Fruit fly (Drosophila melanogaster) whole organism, embryonic: ENCODE measurements around the gene Tim17a1.
A peak's percentile ranks its signal among the peaks of the same experiment; 100 is the strongest.

ENCODE experiments used
- ATbp ChIP-seq: fragments of 200-800 bp; sonication (Bioruptor generic); optimal IDR thresholded peaks from 2 replicates; lab custom pipeline; 2017; ENCODE audit warnings: missing biosample characterization, mild to moderate bottlenecking, missing genetic modification characterization, missing genetic modification reagents
- CG10147 ChIP-seq: fragments of 200-800 bp; sonication (Bioruptor generic); optimal IDR thresholded peaks from 2 replicates; lab custom pipeline; 2019; ENCODE audit warnings: missing biosample characterization, mild to moderate bottlenecking, missing genetic modification characterization, moderate library complexity
- CG12155 ChIP-seq: fragments of 200-800 bp; sonication (Bioruptor generic); optimal IDR thresholded peaks from 3 replicates; lab custom pipeline; 2016; ENCODE audit warnings: missing biosample characterization, missing genetic modification characterization
- CG12219 ChIP-seq: fragments of 200-800 bp; sonication (Bioruptor generic); optimal IDR thresholded peaks from 3 replicates; lab custom pipeline; 2018; ENCODE audit warnings: missing biosample characterization, mild to moderate bottlenecking, missing genetic modification characterization
- CG13287 ChIP-seq: fragments of 200-800 bp; sonication (Bioruptor generic); IDR thresholded peaks from 2 replicates; pipeline ENCODE4 v1.3.6; 2022; ENCODE audit warnings: missing biosample characterization, missing genetic modification characterization; ENCODE audit not compliant: partially characterized antibody
- CG17359 ChIP-seq: fragments of 200-800 bp; sonication (Bioruptor generic); optimal IDR thresholded peaks from 3 replicates; lab custom pipeline; 2018; ENCODE audit warnings: missing biosample characterization, mild to moderate bottlenecking, missing genetic modification characterization, moderate library complexity
- CG18011 ChIP-seq: fragments of 200-800 bp; sonication (Bioruptor generic); optimal IDR thresholded peaks from 2 replicates; lab custom pipeline; 2017; ENCODE audit warnings: missing biosample characterization, missing genetic modification characterization, mild to moderate bottlenecking, moderate library complexity, missing genotype
- CG18599 ChIP-seq: fragments of 200-800 bp; sonication (Bioruptor generic); optimal IDR thresholded peaks from 3 replicates; lab custom pipeline; 2017; ENCODE audit warnings: missing biosample characterization, missing genetic modification characterization, mild to moderate bottlenecking, moderate library complexity, missing genetic modification reagents
- CG2129 ChIP-seq: fragments of 200-800 bp; sonication (Bioruptor generic); IDR thresholded peaks from 2 replicates; pipeline ENCODE4 v1.3.6; 2022; ENCODE audit warnings: missing biosample characterization, missing genetic modification characterization; ENCODE audit not compliant: partially characterized antibody
- CG3281 ChIP-seq: fragments of 200-800 bp; sonication (Bioruptor generic); optimal IDR thresholded peaks from 3 replicates; lab custom pipeline; 2017; ENCODE audit warnings: missing biosample characterization, mild to moderate bottlenecking, missing genetic modification characterization
- CG42726 ChIP-seq: fragments of 200-800 bp; sonication (Bioruptor generic); IDR thresholded peaks from 2 replicates; pipeline ENCODE4 v1.3.6; 2022; ENCODE audit warnings: missing biosample characterization, missing genetic modification characterization; ENCODE audit not compliant: partially characterized antibody
- CG7556 ChIP-seq: fragments of 200-800 bp; sonication (Bioruptor generic); optimal IDR thresholded peaks from 2 replicates; lab custom pipeline; 2017; ENCODE audit warnings: missing biosample characterization, mild to moderate bottlenecking, missing genetic modification characterization
- CG7786 ChIP-seq: fragments of 200-800 bp; sonication (Bioruptor generic); optimal IDR thresholded peaks from 2 replicates; lab custom pipeline; 2016; ENCODE audit warnings: missing biosample characterization, missing genetic modification characterization
- CG7839 ChIP-seq: fragments of 200-800 bp; sonication (Bioruptor generic); optimal IDR thresholded peaks from 3 replicates; lab custom pipeline; 2018; ENCODE audit warnings: missing biosample characterization, mild to moderate bottlenecking, missing genetic modification characterization, moderate library complexity
- CG7963 ChIP-seq: fragments of 200-800 bp; sonication (Bioruptor generic); IDR thresholded peaks from 3 replicates; pipeline ENCODE4 v1.3.6; 2022; ENCODE audit warnings: missing biosample characterization, missing genetic modification characterization; ENCODE audit not compliant: partially characterized antibody
- CG8281 ChIP-seq: fragments of 200-800 bp; sonication (Bioruptor generic); optimal IDR thresholded peaks from 2 replicates; lab custom pipeline; 2018; ENCODE audit warnings: missing biosample characterization, mild to moderate bottlenecking, missing genetic modification characterization, moderate library complexity
- CG8765 ChIP-seq: fragments of 200-800 bp; sonication (Bioruptor generic); IDR thresholded peaks from 2 replicates; pipeline ENCODE4 v1.3.6; 2022; ENCODE audit warnings: missing biosample characterization, missing genetic modification characterization
- CG8944 ChIP-seq: fragments of 200-800 bp; sonication (Bioruptor generic); optimal IDR thresholded peaks from 3 replicates; lab custom pipeline; 2016; ENCODE audit warnings: missing biosample characterization, missing genetic modification characterization
- CG9727 ChIP-seq: fragments of 200-800 bp; sonication (Bioruptor generic); optimal IDR thresholded peaks from 3 replicates; lab custom pipeline; 2017; ENCODE audit warnings: missing biosample characterization, mild to moderate bottlenecking, missing genetic modification characterization
- CG9817 ChIP-seq: fragments of 200-800 bp; sonication (Bioruptor generic); optimal IDR thresholded peaks from 2 replicates; lab custom pipeline; 2018; ENCODE audit warnings: missing biosample characterization, mild to moderate bottlenecking, missing genetic modification characterization, moderate library complexity
- CHES-1-like ChIP-seq: fragments of 200-800 bp; sonication (Bioruptor generic); optimal IDR thresholded peaks from 2 replicates; lab custom pipeline; 2016; ENCODE audit warnings: missing biosample characterization, missing genetic modification characterization
- Dbx ChIP-seq: fragments of 200-800 bp; sonication (Bioruptor generic); IDR thresholded peaks from 3 replicates; pipeline ENCODE4 v1.3.6; 2022; ENCODE audit warnings: missing biosample characterization, missing genetic modification characterization
- Max ChIP-seq: fragments of 200-800 bp; sonication (Bioruptor generic); optimal IDR thresholded peaks from 2 replicates; lab custom pipeline; 2016; ENCODE audit warnings: missing biosample characterization, mild to moderate bottlenecking, missing genetic modification characterization
- NK7.1 ChIP-seq: fragments of 200-800 bp; sonication (Bioruptor generic); optimal IDR thresholded peaks from 3 replicates; lab custom pipeline; 2016; ENCODE audit warnings: missing biosample characterization, missing genetic modification characterization
- Nf-YB ChIP-seq: fragments of 200-800 bp; sonication (Bioruptor generic); optimal IDR thresholded peaks from 3 replicates; lab custom pipeline; 2019; ENCODE audit warnings: missing biosample characterization, mild to moderate bottlenecking, missing genetic modification characterization, moderate library complexity
- Rfx ChIP-seq: fragments of 200-800 bp; sonication (Bioruptor generic); IDR thresholded peaks from 2 replicates; pipeline ENCODE4 v1.3.6; 2022; ENCODE audit warnings: missing biosample characterization, missing genetic modification characterization
- Sox102F ChIP-seq: fragments of 200-800 bp; sonication (Bioruptor generic); optimal IDR thresholded peaks from 2 replicates; lab custom pipeline; 2018; ENCODE audit warnings: missing biosample characterization, mild to moderate bottlenecking, missing genetic modification characterization, moderate library complexity
- Vsx1 ChIP-seq: fragments of 200-800 bp; sonication (Bioruptor generic); optimal IDR thresholded peaks from 2 replicates; lab custom pipeline; 2017; ENCODE audit warnings: missing biosample characterization, mild to moderate bottlenecking, missing genetic modification characterization, missing genetic modification reagents
- ab ChIP-seq: fragments of 200-800 bp; sonication (Bioruptor generic); optimal IDR thresholded peaks from 2 replicates; lab custom pipeline; 2016; ENCODE audit warnings: missing biosample characterization, missing genetic modification characterization
- ase ChIP-seq: fragments of 200-800 bp; sonication (Bioruptor generic); IDR thresholded peaks from 3 replicates; pipeline ENCODE4 v1.3.6; 2022; ENCODE audit warnings: missing biosample characterization, missing genetic modification characterization
- bbx ChIP-seq: fragments of 200-800 bp; sonication (Bioruptor generic); IDR thresholded peaks from 2 replicates; pipeline ENCODE4 v1.3.6; 2022; ENCODE audit warnings: missing biosample characterization, missing genetic modification characterization; ENCODE audit not compliant: partially characterized antibody
- cg ChIP-seq: fragments of 200-800 bp; sonication (Bioruptor generic); optimal IDR thresholded peaks from 3 replicates; lab custom pipeline; 2019; ENCODE audit warnings: missing biosample characterization, mild to moderate bottlenecking, missing genetic modification characterization, moderate library complexity
- chm ChIP-seq: fragments of 200-800 bp; sonication (Bioruptor generic); IDR thresholded peaks from 2 replicates; pipeline ENCODE4 v1.3.6; 2022; ENCODE audit warnings: missing biosample characterization, missing genetic modification characterization
- crol ChIP-seq: fragments of 200-800 bp; sonication (Bioruptor generic); IDR thresholded peaks from 2 replicates; pipeline ENCODE4 v1.3.6; 2022; ENCODE audit warnings: missing biosample characterization, missing genetic modification characterization
- ewg ChIP-seq: fragments of 200-800 bp; sonication (Bioruptor generic); optimal IDR thresholded peaks from 3 replicates; lab custom pipeline; 2017; ENCODE audit warnings: mild to moderate bottlenecking, missing biosample characterization, missing genetic modification reagents, missing genetic modification characterization
- fru ChIP-seq: fragments of >200 bp; optimal IDR thresholded peaks from 2 replicates; lab custom pipeline; 2017
- fu2 ChIP-seq: fragments of 200-800 bp; sonication (Bioruptor generic); optimal IDR thresholded peaks from 2 replicates; lab custom pipeline; 2016; ENCODE audit warnings: missing biosample characterization, missing genetic modification characterization
- gro ChIP-seq: fragments of 200-800 bp; sonication (Bioruptor generic); optimal IDR thresholded peaks from 2 replicates; lab custom pipeline; 2016; ENCODE audit warnings: missing biosample characterization, missing genetic modification characterization
- her ChIP-seq: fragments of 200-800 bp; sonication (Bioruptor generic); optimal IDR thresholded peaks from 2 replicates; lab custom pipeline; 2016; ENCODE audit warnings: missing biosample characterization, missing genetic modification characterization
- kah ChIP-seq: fragments of 200-800 bp; sonication (Bioruptor generic); optimal IDR thresholded peaks from 2 replicates; lab custom pipeline; 2018; ENCODE audit warnings: missing biosample characterization, mild to moderate bottlenecking, missing genetic modification characterization
- lov ChIP-seq, 2 experiments: fragments of 200-800 bp in 1 of 2; fragments of >200 bp in 1 of 2; sonication (Bioruptor generic) in 1 of 2; IDR thresholded peaks in 1 of 2; optimal IDR thresholded peaks in 1 of 2; 2 replicates in 1 of 2; 3 replicates in 1 of 2; pipeline versions ENCODE4 v1.3.6 to Lab custom; 2017 to 2022; ENCODE audit warnings: missing biosample characterization in 1 of 2, missing genetic modification characterization in 1 of 2
- org-1 ChIP-seq: fragments of 200-800 bp; sonication (Bioruptor generic); optimal IDR thresholded peaks from 2 replicates; lab custom pipeline; 2017; ENCODE audit warnings: missing biosample characterization, missing genetic modification characterization
- p53 ChIP-seq: fragments of 200-800 bp; sonication (Bioruptor generic); optimal IDR thresholded peaks from 2 replicates; lab custom pipeline; 2016; ENCODE audit warnings: missing biosample characterization, missing genetic modification characterization
- pum ChIP-seq: fragments of 200-800 bp; sonication (Bioruptor generic); optimal IDR thresholded peaks from 2 replicates; lab custom pipeline; 2016; ENCODE audit warnings: missing biosample characterization, missing genetic modification characterization
- sna ChIP-seq: fragments of 200-800 bp; sonication (Bioruptor generic); IDR thresholded peaks from 2 replicates; pipeline ENCODE4 v1.3.6; 2022; ENCODE audit warnings: missing biosample characterization, missing genetic modification characterization; ENCODE audit not compliant: partially characterized antibody
- sqz ChIP-seq: fragments of 200-800 bp; sonication (Bioruptor generic); optimal IDR thresholded peaks from 3 replicates; lab custom pipeline; 2018; ENCODE audit warnings: missing biosample characterization, mild to moderate bottlenecking, missing genetic modification characterization
- tin ChIP-seq: fragments of 200-800 bp; sonication (Bioruptor generic); optimal IDR thresholded peaks from 3 replicates; lab custom pipeline; 2016; ENCODE audit warnings: missing biosample characterization, missing genetic modification characterization
- vvl ChIP-seq: fragments of 200-800 bp; sonication (Bioruptor generic); IDR thresholded peaks from 2 replicates; pipeline ENCODE4 v1.3.6; 2022; ENCODE audit warnings: missing biosample characterization, missing genetic modification characterization

Tim17a1 gene

dm6 chr3R:12369135-12369792 is 4.8 kb upstream of the Tim17a1 start, which contains the start of gene GstD1 (continued):
- peak; percentile 39; the same call in 1 of the 2 replicates for TF ChIP-seq CG13287 (GFP tag; lab: Robert Waterston, UW)
- peak; percentile 21 for TF ChIP-seq ewg (GFP tag; lab: Kevin White, UChicago)
- peak; percentile 33 for TF ChIP-seq NK7.1 (GFP tag; lab: Kevin White, UChicago)
- peak; percentile 56 for TF ChIP-seq CG18599 (GFP tag; lab: Kevin White, UChicago)
- TF ChIP-seq sqz (GFP tag; lab: Kevin White, UChicago) = peak; percentile 74
- TF ChIP-seq crol = peak; percentile 100
- TF ChIP-seq fru (lab: Kevin White, UChicago) = no peak
- TF ChIP-seq CG3281 (GFP tag; lab: Kevin White, UChicago) = peak; percentile 58
- TF ChIP-seq CG7786 (GFP tag; lab: Kevin White, UChicago) = peak; percentile 26
- peak; percentile 53 for TF ChIP-seq CG7556 (GFP tag; lab: Kevin White, UChicago)
- TF ChIP-seq sna (GFP tag; lab: Robert Waterston, UW) = 0 out of 2 replicates have a peak, but pooled peaks have one; percentile 38
- TF ChIP-seq kah (GFP tag; lab: Kevin White, UChicago) = no peak
- peak; percentile 23 for TF ChIP-seq CG8944 (GFP tag; lab: Kevin White, UChicago)
- TF ChIP-seq CG2129 (GFP tag; lab: Robert Waterston, UW) = no peak
- TF ChIP-seq Vsx1 = no peak
- no peak for TF ChIP-seq Nf-YB (GFP tag; lab: Kevin White, UChicago)
- TF ChIP-seq Max (GFP tag; lab: Kevin White, UChicago) = peak; percentile 44
- TF ChIP-seq Dbx = peak; percentile 69; the same call in 2 of the 3 replicates
- peak; percentile 6 for TF ChIP-seq pum (GFP tag; lab: Kevin White, UChicago)
- peak; percentile 20 for TF ChIP-seq tin (GFP tag; lab: Kevin White, UChicago)
- TF ChIP-seq CG9817 = peak; percentile 30
- peak; percentile 57 for TF ChIP-seq Rfx (GFP tag; lab: Robert Waterston, UW)
- peak; percentile 24 for TF ChIP-seq CG18011 (GFP tag; lab: Kevin White, UChicago)
- peak; percentile 8 for TF ChIP-seq gro (GFP tag; lab: Kevin White, UChicago)
- TF ChIP-seq CG17359 = peak; percentile 8
- TF ChIP-seq CG8765 (GFP tag; lab: Robert Waterston, UW) = peak; percentile 87; the same call in 1 of the 2 replicates
- TF ChIP-seq cg = peak; percentile 76
- peak; percentile 45; the same call in 1 of the 3 replicates for TF ChIP-seq CG7963 (GFP tag; lab: Robert Waterston, UW)
- TF ChIP-seq CG12219 = no peak
- TF ChIP-seq CG42726 = peak; percentile 45; the same call in 1 of the 2 replicates
- TF ChIP-seq ATbp = peak; percentile 8
- TF ChIP-seq CG12155 (GFP tag; lab: Kevin White, UChicago) = peak; percentile 42
- peak; percentile 25 for TF ChIP-seq org-1
- TF ChIP-seq CG7839 = peak; percentile 55
- peak; percentile 58 for TF ChIP-seq ab (GFP tag; lab: Kevin White, UChicago)
- TF ChIP-seq CG10147 = peak; percentile 76
- no peak for TF ChIP-seq p53 (GFP tag; lab: Kevin White, UChicago)
- peak; percentile 26 for TF ChIP-seq fu2 (GFP tag; lab: Kevin White, UChicago)
- peak; percentile 29 for TF ChIP-seq Sox102F
- TF ChIP-seq CG9727 = peak; percentile 24
- TF ChIP-seq CHES-1-like (GFP tag; lab: Kevin White, UChicago) = peak; percentile 49
- no peak for TF ChIP-seq ase (GFP tag; lab: Robert Waterston, UW)
- peak; percentile 75 for TF ChIP-seq chm (GFP tag; lab: Robert Waterston, UW)
- TF ChIP-seq lov (optimal IDR thresholded peaks at IDR 0.05; lab: Kevin White, UChicago) = no peak
- TF ChIP-seq lov (GFP tag; IDR thresholded peaks at IDR 0.05; lab: Robert Waterston, UW) = 0 out of 3 replicates have a peak, but pooled peaks have one; percentile 46
- no peak for TF ChIP-seq CG8281 (tag; lab: Kevin White, UChicago)
- TF ChIP-seq bbx (GFP tag; lab: Robert Waterston, UW) = 0 out of 2 replicates have a peak, but pooled peaks have one; percentile 28
- TF ChIP-seq vvl = peak; percentile 44; the same call in 1 of the 2 replicates
- TF ChIP-seq her = peak; percentile 39
